Worm (Caenorhabditis elegans): ENCODE measurements around the gene srx-128.

Gene srx-128

ce11 chrV:13880607-13881006, 43.3 kb downstream of the srx-128 start, which contains the start of gene T22G5.3:
T22G5.3 (plus strand) TSS chrV:13880907.
- TF ChIP-seq ahr-1 (tag; optimal IDR thresholded peaks at IDR 0.05) (no peak), hlh-30 (tag; optimal IDR thresholded peaks at IDR 0.05; ENCODE audit: insufficient read depth) (no peak), zip-5 (tag; optimal IDR thresholded peaks at IDR 0.05) (no peak), pha-4 (tag; optimal IDR thresholded peaks at IDR 0.05) (no peak), ceh-31 (tag; optimal IDR thresholded peaks at IDR 0.05) (no peak), ceh-19 (GFP tag; optimal IDR thresholded peaks at IDR 0.05) (no peak), nhr-11 (tag; optimal IDR thresholded peaks at IDR 0.05) (no peak), dve-1 (tag; optimal IDR thresholded peaks at IDR 0.05) (no peak), K02D7.2 (tag; optimal IDR thresholded peaks at IDR 0.05) (no peak), sox-4 (tag; optimal IDR thresholded peaks at IDR 0.05) (no peak)

ce11 chrV:13887358-13887757, 50.1 kb downstream of the srx-128 start, which contains the start of gene srsx-19:
srsx-19 (plus strand) TSS chrV:13887658.
- no peak for TF ChIP-seq npax-4 (tag; optimal IDR thresholded peaks at IDR 0.05)
- TF ChIP-seq lin-11 (tag; optimal IDR thresholded peaks at IDR 0.05), result no peak
- no peak for TF ChIP-seq lim-6 (tag; optimal IDR thresholded peaks at IDR 0.05)
- no peak for TF ChIP-seq ceh-24 (tag; optimal IDR thresholded peaks at IDR 0.05)
- no peak for TF ChIP-seq pha-4 (tag; optimal IDR thresholded peaks at IDR 0.05)
- TF ChIP-seq fax-1 (tag; optimal IDR thresholded peaks at IDR 0.05), result no peak
- TF ChIP-seq hlh-15 (tag; optimal IDR thresholded peaks at IDR 0.05), result no peak
- no peak for TF ChIP-seq nhr-232 (tag; optimal IDR thresholded peaks at IDR 0.05)
- no peak for TF ChIP-seq elt-4 (tag; optimal IDR thresholded peaks at IDR 0.05)
- TF ChIP-seq ahr-1 (tag; optimal IDR thresholded peaks at IDR 0.05), result no peak
- TF ChIP-seq dmd-4 (tag; optimal IDR thresholded peaks at IDR 0.05; ENCODE audit: borderline replicate concordance), result no peak
- TF ChIP-seq K02D7.2 (tag; optimal IDR thresholded peaks at IDR 0.05), result no peak
